Worm (Caenorhabditis elegans) whole organism, L2 larva: Measurements from ENCODE around the gene F58E1.13.
A peak's percentile ranks its signal among the peaks of the same experiment; 100 is the strongest.

ENCODE experiments used
- ZK546.5 ChIP-seq: sonication (generic microtip); optimal IDR thresholded peaks from 2 replicates; lab custom pipeline; 2017; ENCODE audit warnings: missing biosample characterization, missing genetic modification characterization
- aly-2 ChIP-seq: fragments of 150-350 bp; optimal IDR thresholded peaks from 2 replicates; lab custom pipeline; 2014; ENCODE audit warnings: missing biosample characterization, missing genetic modification characterization
- blmp-1 ChIP-seq: sonication (generic microtip); optimal IDR thresholded peaks from 2 replicates; lab custom pipeline; 2017; ENCODE audit warnings: missing genetic modification characterization, mild to moderate bottlenecking, missing compliant biosample characterization, antibody characterized with exemption, moderate library complexity; ENCODE audit not compliant: insufficient read depth
- ceh-82 ChIP-seq: fragments of 150-350 bp; optimal IDR thresholded peaks from 2 replicates; lab custom pipeline; 2014; ENCODE audit warnings: missing biosample characterization, missing genetic modification characterization
- crh-2 ChIP-seq: sonication (generic microtip); optimal IDR thresholded peaks from 2 replicates; lab custom pipeline; 2017; ENCODE audit warnings: missing biosample characterization, missing genetic modification characterization
- dmd-4 ChIP-seq: sonication (generic microtip); optimal IDR thresholded peaks from 2 replicates; lab custom pipeline; 2017; ENCODE audit warnings: missing biosample characterization, missing genetic modification characterization
- elt-1 ChIP-seq: fragments of 150-350 bp; optimal IDR thresholded peaks from 2 replicates; lab custom pipeline; 2014; ENCODE audit warnings: missing biosample characterization, missing genetic modification characterization
- elt-3 ChIP-seq: sonication (generic microtip); optimal IDR thresholded peaks from 2 replicates; lab custom pipeline; 2017; ENCODE audit warnings: missing biosample characterization, missing genetic modification characterization
- fos-1 ChIP-seq: fragments of 150-350 bp; optimal IDR thresholded peaks from 2 replicates; lab custom pipeline; 2014; ENCODE audit warnings: missing biosample characterization, missing genetic modification characterization
- lin-13 ChIP-seq: fragments of 150-350 bp; optimal IDR thresholded peaks from 2 replicates; lab custom pipeline; 2014; ENCODE audit warnings: missing biosample characterization, missing genetic modification reagents, missing genetic modification characterization
- lin-39 ChIP-seq: fragments of 150-350 bp; optimal IDR thresholded peaks from 2 replicates; lab custom pipeline; 2014; ENCODE audit warnings: missing biosample characterization, missing genetic modification reagents, missing genetic modification characterization
- mab-5 ChIP-seq: fragments of 150-350 bp; optimal IDR thresholded peaks from 2 replicates; lab custom pipeline; 2014; ENCODE audit warnings: missing biosample characterization, missing genetic modification characterization
- mbf-1 ChIP-seq: sonication (generic microtip); optimal IDR thresholded peaks from 2 replicates; lab custom pipeline; 2017; ENCODE audit warnings: missing biosample characterization, missing genetic modification characterization
- mdl-1 ChIP-seq, 2 experiments: fragments of 150-350 bp in 1 of 2; sonication (generic microtip) in 1 of 2; optimal IDR thresholded peaks; 2 replicates each; lab custom pipeline; 2017; ENCODE audit warnings: missing biosample characterization in 2 of 2, missing genetic modification characterization in 2 of 2
- nhr-11 ChIP-seq: fragments of 150-350 bp; optimal IDR thresholded peaks from 2 replicates; lab custom pipeline; 2014; ENCODE audit warnings: missing biosample characterization, missing genetic modification characterization
- nhr-129 ChIP-seq: fragments of 150-350 bp; optimal IDR thresholded peaks from 2 replicates; lab custom pipeline; 2014; ENCODE audit warnings: missing biosample characterization, missing genetic modification characterization
- nhr-23 ChIP-seq: fragments of 150-350 bp; optimal IDR thresholded peaks from 2 replicates; lab custom pipeline; 2014; ENCODE audit warnings: missing biosample characterization, missing genetic modification reagents, missing genetic modification characterization
- nhr-237 ChIP-seq: fragments of 150-350 bp; optimal IDR thresholded peaks from 2 replicates; lab custom pipeline; 2014; ENCODE audit warnings: missing biosample characterization, missing genetic modification characterization
- nhr-25 ChIP-seq: fragments of 150-350 bp; sonication (generic microtip); optimal IDR thresholded peaks from 3 replicates; lab custom pipeline; 2014; ENCODE audit warnings: missing biosample characterization, missing genetic modification characterization
- nhr-6 ChIP-seq: fragments of 150-350 bp; optimal IDR thresholded peaks from 2 replicates; lab custom pipeline; 2014; ENCODE audit warnings: missing biosample characterization, missing genetic modification characterization
- nhr-77 ChIP-seq: fragments of 150-350 bp; optimal IDR thresholded peaks from 2 replicates; lab custom pipeline; 2014; ENCODE audit warnings: missing biosample characterization, missing genetic modification characterization
- peb-1 ChIP-seq: fragments of 150-350 bp; optimal IDR thresholded peaks from 2 replicates; lab custom pipeline; 2014; ENCODE audit warnings: missing biosample characterization, missing genetic modification characterization
- sem-4 ChIP-seq: fragments of 150-350 bp; optimal IDR thresholded peaks from 2 replicates; lab custom pipeline; 2014; ENCODE audit warnings: missing biosample characterization, missing genetic modification reagents, missing genetic modification characterization
- skn-1 ChIP-seq: sonication (generic microtip); optimal IDR thresholded peaks from 2 replicates; lab custom pipeline; 2017; ENCODE audit warnings: missing biosample characterization, missing genetic modification characterization
- sma-3 ChIP-seq: sonication (generic microtip); optimal IDR thresholded peaks from 2 replicates; lab custom pipeline; 2016; ENCODE audit warnings: missing genetic modification reagents, missing genetic modification characterization, missing compliant biosample characterization
- unc-39 ChIP-seq: fragments of 150-350 bp; optimal IDR thresholded peaks from 2 replicates; lab custom pipeline; 2014; ENCODE audit warnings: missing biosample characterization, missing genetic modification characterization
- unc-55 ChIP-seq: fragments of 150-350 bp; sonication (generic microtip); optimal IDR thresholded peaks from 3 replicates; lab custom pipeline; 2014; ENCODE audit warnings: missing biosample characterization, missing genetic modification reagents, missing genetic modification characterization
- unc-62 ChIP-seq: fragments of 150-350 bp; optimal IDR thresholded peaks from 2 replicates; lab custom pipeline; 2014; ENCODE audit warnings: missing biosample characterization, missing genetic modification reagents, missing genetic modification characterization
- zag-1 ChIP-seq: fragments of 150-350 bp; optimal IDR thresholded peaks from 2 replicates; lab custom pipeline; 2014; ENCODE audit warnings: missing biosample characterization, missing genetic modification characterization
- ztf-11 ChIP-seq: sonication (generic microtip); optimal IDR thresholded peaks from 2 replicates; lab custom pipeline; 2017; ENCODE audit warnings: missing biosample characterization, missing genetic modification characterization
- ztf-4 ChIP-seq: fragments of 150-350 bp; optimal IDR thresholded peaks from 2 replicates; lab custom pipeline; 2014; ENCODE audit warnings: missing biosample characterization, missing genetic modification characterization

F58E1.13 gene

ce11 chrII:1731932-1732331 lies 36.3 kb upstream of the F58E1.13 start, which contains the start of gene ceh-82:
Gene ceh-82 (plus strand): TSS chrII:1732232.
- TF ChIP-seq lin-39 (tag; lab: Kevin White, UChicago) (no peak), lin-13 (GFP tag; lab: Kevin White, UChicago) (no peak), crh-2 (tag; lab: Kevin White, UChicago) (no peak), mab-5 (tag; lab: Kevin White, UChicago) (no peak), nhr-129 (no peak), blmp-1 (tag; lab: Kevin White, UChicago) (no peak), unc-39 (no peak), nhr-6 (tag; lab: Kevin White, UChicago) (no peak)

ce11 chrII:1730103-1730502 lies 34.4 kb upstream of the F58E1.13 start, which contains the start of gene ceh-81:
Gene ceh-81 (plus strand): TSS chrII:1730403.
- TF ChIP-seq mbf-1 (tag; lab: Kevin White, UChicago) = no peak
- no peak for TF ChIP-seq nhr-237
- TF ChIP-seq crh-2 (tag; lab: Kevin White, UChicago) = no peak
- no peak for TF ChIP-seq peb-1 (tag; lab: Kevin White, UChicago)
- TF ChIP-seq ceh-82 = no peak
- TF ChIP-seq nhr-77 (tag; lab: Kevin White, UChicago) = no peak
- no peak for TF ChIP-seq lin-39 (tag; lab: Kevin White, UChicago)
- no peak for TF ChIP-seq nhr-23
- no peak for TF ChIP-seq nhr-6 (tag; lab: Kevin White, UChicago)
- TF ChIP-seq elt-1 (tag; lab: Kevin White, UChicago) = no peak
- TF ChIP-seq nhr-11 = no peak
- TF ChIP-seq, all 48 proteins: peak for 0

- no peak for TF ChIP-seq ztf-11 (tag; lab: Kevin White, UChicago)
- no peak for TF ChIP-seq sem-4
- peak; percentile 87 for TF ChIP-seq fos-1
- no peak for TF ChIP-seq nhr-77 (tag; lab: Kevin White, UChicago)
- TF ChIP-seq crh-2 (tag; lab: Kevin White, UChicago) = peak; percentile 41
- TF ChIP-seq lin-39 (tag; lab: Kevin White, UChicago) = no peak
- no peak for TF ChIP-seq ceh-82
- TF ChIP-seq ztf-4 (tag; lab: Kevin White, UChicago) = no peak
- TF ChIP-seq blmp-1 (tag; lab: Kevin White, UChicago) = no peak
- TF ChIP-seq nhr-237 = no peak
- TF ChIP-seq ZK546.5 = no peak
Measured at ce11 chrII:1728253-1728652, 32.6 kb upstream of the F58E1.13 start, which contains the start of gene btb-9. Gene btb-9 (plus strand): TSS chrII:1728506.

ce11 chrII:1725735-1726134 lies 30.1 kb upstream of the F58E1.13 start, which contains the start of gene F45C12.17:
Gene F45C12.17 (plus strand): TSS chrII:1726111.
- no peak for TF ChIP-seq dmd-4
- TF ChIP-seq ztf-4 (tag; lab: Kevin White, UChicago) = no peak
- TF ChIP-seq fos-1 = no peak
- no peak for TF ChIP-seq nhr-25 (tag; lab: Kevin White, UChicago)
- TF ChIP-seq unc-55 (GFP tag; lab: Kevin White, UChicago) = no peak
- TF ChIP-seq aly-2 (tag; lab: Kevin White, UChicago) = no peak
- no peak for TF ChIP-seq zag-1 (tag; lab: Kevin White, UChicago)
- no peak for TF ChIP-seq crh-2 (tag; lab: Kevin White, UChicago)

- TF ChIP-seq sma-3 (no peak), elt-3 (tag; lab: Kevin White, UChicago) (no peak), unc-62 (no peak), nhr-11 (no peak), mab-5 (tag; lab: Kevin White, UChicago) (no peak), skn-1 (tag; lab: Kevin White, UChicago) (no peak), mdl-1 (tag; optimal IDR thresholded peaks at IDR 0.05; lab: Kevin White, UChicago) (no peak), nhr-77 (tag; lab: Kevin White, UChicago) (no peak), lin-13 (GFP tag; lab: Kevin White, UChicago) (no peak), mbf-1 (tag; lab: Kevin White, UChicago) (no peak), dmd-4 (no peak)
- TF ChIP-seq, all 48 proteins: peak for 0
Measured at ce11 chrII:1724314-1724713, 28.6 kb upstream of the F58E1.13 start, which contains the start of gene fbxb-11. Gene fbxb-11 (plus strand): TSS chrII:1724614.

ce11 chrII:1722394-1722793 lies 26.7 kb upstream of the F58E1.13 start, which contains the start of the genes fbxb-5 and btb-8:
Gene fbxb-5 (minus strand): TSS chrII:1722494.
Gene btb-8 (plus strand): TSS chrII:1722770.
- TF ChIP-seq aly-2 (tag; lab: Kevin White, UChicago) = no peak
- TF ChIP-seq, all 48 proteins: peak for 0
